Worm (Caenorhabditis elegans) whole organism, early embryonic: ENCODE data around the gene srg-47.

Experiments used
- B0310.2 ChIP-seq: sonication (generic microtip); optimal IDR thresholded peaks from 2 replicates; lab custom pipeline; 2016; ENCODE audit warnings: mild to moderate bottlenecking, missing genetic modification characterization, missing compliant biosample characterization
- ama-1 ChIP-seq: fragments of 150-350 bp; optimal IDR thresholded peaks from 2 replicates; lab custom pipeline; 2014
- flt-1 ChIP-seq: fragments of 200-800 bp; sonication (Bioruptor generic); IDR thresholded peaks from 2 replicates; pipeline ENCODE4 v1.3.6; 2022; ENCODE audit warnings: missing genetic modification characterization, missing compliant biosample characterization
- hmbx-1 ChIP-seq: sonication (generic microtip); optimal IDR thresholded peaks from 2 replicates; lab custom pipeline; 2016; ENCODE audit warnings: mild to moderate bottlenecking, missing genetic modification characterization, missing compliant biosample characterization
- scrt-1 ChIP-seq: fragments of 200-800 bp; sonication (Bioruptor generic); IDR thresholded peaks from 2 replicates; pipeline ENCODE4 v1.3.6; 2022; ENCODE audit warnings: missing genetic modification characterization, missing compliant biosample characterization
- tbx-11 ChIP-seq: fragments of 200-800 bp; sonication (Bioruptor generic); IDR thresholded peaks from 2 replicates; pipeline ENCODE4 v1.3.6; 2022; ENCODE audit warnings: missing genetic modification characterization, missing compliant biosample characterization
- tbx-37 ChIP-seq: fragments of 200-800 bp; sonication (Bioruptor generic); conservative IDR thresholded peaks from 2 replicates; pipeline ENCODE4 v1.3.6; 2022; ENCODE audit warnings: missing genetic modification reagents, missing genetic modification characterization, missing compliant biosample characterization

ce11 chrV:14542138-14542537 lies 13.9 kb downstream of the srg-47 start:
- TF ChIP-seq tbx-37: no peak
- no peak for TF ChIP-seq scrt-1
- TF ChIP-seq ama-1 (lab: Kevin White, UChicago): no peak
- no peak for TF ChIP-seq hmbx-1 (tag; lab: Kevin White, UChicago)
- no peak for TF ChIP-seq B0310.2 (tag; lab: Kevin White, UChicago)
- TF ChIP-seq flt-1 (GFP tag; lab: Robert Waterston, UW): no peak
- no peak for TF ChIP-seq tbx-11 (GFP tag; lab: Robert Waterston, UW)
